Worm (Caenorhabditis elegans): ENCODE data around the gene W01H2.2.

The W01H2.2 gene

ce11 chrX:4190537-4191144, 27.6 kb downstream of the W01H2.2 start, which contains the start of gene vha-12 (continued):
- TF ChIP-seq efl-3 (GFP tag; optimal IDR thresholded peaks at IDR 0.05) (no peak), sup-37 (GFP tag; optimal IDR thresholded peaks at IDR 0.05) (peak; percentile 3), lin-14 (GFP tag; optimal IDR thresholded peaks at IDR 0.05) (peak; percentile 98), tbx-2 (tag; optimal IDR thresholded peaks at IDR 0.05) (peak; percentile 95), dpl-1 (GFP tag; optimal IDR thresholded peaks at IDR 0.05) (peak; percentile 63 to 74 (median 68)), ama-1 (optimal IDR thresholded peaks at IDR 0.05) (peak; percentile 44), mef-2 (tag; optimal IDR thresholded peaks at IDR 0.05) (peak; percentile 71), ceh-90 (tag; optimal IDR thresholded peaks at IDR 0.05) (no peak), nhr-11 (tag; optimal IDR thresholded peaks at IDR 0.05) (peak; percentile 63), fkh-4 (tag; optimal IDR thresholded peaks at IDR 0.05; ENCODE audit: borderline replicate concordance) (no peak), F16B12.6 (tag; optimal IDR thresholded peaks at IDR 0.05) (peak; percentile 31), zag-1 (tag; optimal IDR thresholded peaks at IDR 0.05) (no peak), egl-27 (tag; optimal IDR thresholded peaks at IDR 0.05) (peak; percentile 74 to 87), hlh-4 (tag; optimal IDR thresholded peaks at IDR 0.05) (no peak), zip-4 (GFP tag; optimal IDR thresholded peaks at IDR 0.05) (peak; percentile 48), fkh-10 (GFP tag; optimal IDR thresholded peaks at IDR 0.05) (peak; percentile 83), sox-4 (tag; optimal IDR thresholded peaks at IDR 0.05) (peak; percentile 58), rnt-1 (tag; optimal IDR thresholded peaks at IDR 0.05) (peak; percentile 94), nhr-19 (GFP tag; conservative IDR thresholded peaks at IDR 0.05) (peak; percentile 90), nhr-28 (tag; optimal IDR thresholded peaks at IDR 0.05) (no peak), aly-2 (tag; optimal IDR thresholded peaks at IDR 0.05) (peak; percentile 83), nhr-71 (tag; optimal IDR thresholded peaks at IDR 0.05) (peak; percentile 96), egl-13 (tag; optimal IDR thresholded peaks at IDR 0.05) (peak; percentile 75), C04F5.9 (tag; optimal IDR thresholded peaks at IDR 0.05) (peak; percentile 41), ztf-11 (tag; optimal IDR thresholded peaks at IDR 0.05) (peak in 1 of 2 experiments; percentile 70), C34B4.2 (tag; optimal IDR thresholded peaks at IDR 0.05) (no peak), lin-13 (GFP tag; optimal IDR thresholded peaks at IDR 0.05) (peak; percentile 78), blmp-1 (tag; optimal IDR thresholded peaks at IDR 0.05) (peak; percentile 80), lin-39 (tag; optimal IDR thresholded peaks at IDR 0.05) (peak; percentile 65), hlh-17 (GFP tag; optimal IDR thresholded peaks at IDR 0.05; ENCODE audit: borderline replicate concordance) (no peak)

- TF ChIP-seq pax-3 (tag; optimal IDR thresholded peaks at IDR 0.05): no peak
- no peak for TF ChIP-seq elt-2 (tag; optimal IDR thresholded peaks at IDR 0.05)
- TF ChIP-seq efl-1 (optimal IDR thresholded peaks at IDR 0.05): no peak
- TF ChIP-seq efl-1 (GFP tag; optimal IDR thresholded peaks at IDR 0.05 in 1 of 2): no peak
- no peak for TF ChIP-seq unc-62 (GFP tag; optimal IDR thresholded peaks at IDR 0.05)
- TF ChIP-seq nhr-77 (tag; optimal IDR thresholded peaks at IDR 0.05): no peak
- no peak for TF ChIP-seq efl-3 (GFP tag; optimal IDR thresholded peaks at IDR 0.05)
- no peak for TF ChIP-seq unc-86 (tag; optimal IDR thresholded peaks at IDR 0.05)
- TF ChIP-seq ceh-8 (GFP tag; optimal IDR thresholded peaks at IDR 0.05): no peak
- TF ChIP-seq xbp-1 (tag; optimal IDR thresholded peaks at IDR 0.05): no peak
- TF ChIP-seq unc-130 (tag; optimal IDR thresholded peaks at IDR 0.05): no peak
- no peak for TF ChIP-seq pqm-1 (tag; optimal IDR thresholded peaks at IDR 0.05)
- no peak for TF ChIP-seq C34B4.2 (tag; optimal IDR thresholded peaks at IDR 0.05)
- no peak for TF ChIP-seq mep-1 (tag; optimal IDR thresholded peaks at IDR 0.05)
- TF ChIP-seq C16A3.4 (tag; optimal IDR thresholded peaks at IDR 0.05): no peak
- no peak for TF ChIP-seq irx-1 (tag; optimal IDR thresholded peaks at IDR 0.05)
- no peak for TF ChIP-seq nhr-19 (GFP tag; conservative IDR thresholded peaks at IDR 0.05)
- no peak for TF ChIP-seq nhr-71 (tag; optimal IDR thresholded peaks at IDR 0.05)
- TF ChIP-seq Y116A8C.19 (tag; optimal IDR thresholded peaks at IDR 0.05; ENCODE audit: borderline replicate concordance): no peak
- no peak for TF ChIP-seq ztf-4 (tag; optimal IDR thresholded peaks at IDR 0.05)
Observed at ce11 chrX:4186656-4187055, 31.6 kb downstream of the W01H2.2 start, which contains the start of gene mrp-6. Gene mrp-6 (minus strand): TSS chrX:4186756.
